Worm (Caenorhabditis elegans) whole organism, L3 larva: ENCODE measurements around the gene C18H7.4.

ENCODE experiments used
- R02D3.7 ChIP-seq: fragments of 150-350 bp; optimal IDR thresholded peaks from 2 replicates; lab custom pipeline; 2014; ENCODE audit warnings: missing biosample characterization, missing genetic modification characterization
- aly-2 ChIP-seq: fragments of 150-350 bp; optimal IDR thresholded peaks from 2 replicates; lab custom pipeline; 2014; ENCODE audit warnings: missing biosample characterization, missing genetic modification characterization
- ama-1 ChIP-seq: fragments of 150-350 bp; optimal IDR thresholded peaks from 2 replicates; lab custom pipeline; 2018
- ceh-16 ChIP-seq: sonication (generic microtip); optimal IDR thresholded peaks from 2 replicates; lab custom pipeline; 2017; ENCODE audit warnings: missing biosample characterization, missing genetic modification characterization
- ceh-28 ChIP-seq: fragments of 150-350 bp; optimal IDR thresholded peaks from 2 replicates; lab custom pipeline; 2014; ENCODE audit warnings: missing biosample characterization, missing genetic modification reagents, missing genetic modification characterization
- ceh-82 ChIP-seq: fragments of 150-350 bp; optimal IDR thresholded peaks from 2 replicates; lab custom pipeline; 2014; ENCODE audit warnings: missing biosample characterization, missing genetic modification characterization
- ceh-9 ChIP-seq: sonication (generic microtip); optimal IDR thresholded peaks from 2 replicates; lab custom pipeline; 2018; ENCODE audit warnings: missing biosample characterization, missing genetic modification characterization
- egl-27 ChIP-seq: sonication (generic microtip); optimal IDR thresholded peaks from 4 replicates; lab custom pipeline; 2017; ENCODE audit warnings: missing biosample characterization, missing genetic modification reagents, missing genetic modification characterization
- egl-5 ChIP-seq: fragments of 150-350 bp; optimal IDR thresholded peaks from 2 replicates; lab custom pipeline; 2017; ENCODE audit warnings: missing biosample characterization, missing genetic modification reagents, missing genetic modification characterization, inconsistent platforms
- elt-1 ChIP-seq: fragments of 150-350 bp; optimal IDR thresholded peaks from 2 replicates; lab custom pipeline; 2014; ENCODE audit warnings: missing biosample characterization, missing genetic modification characterization
- elt-2 ChIP-seq: sonication (generic microtip); optimal IDR thresholded peaks from 2 replicates; lab custom pipeline; 2016; ENCODE audit warnings: missing genetic modification reagents, mild to moderate bottlenecking, missing genetic modification characterization, missing compliant biosample characterization
- elt-3 ChIP-seq, 3 experiments: fragments of 150-350 bp in 1 of 3; sonication (generic microtip) in 2 of 3; optimal IDR thresholded peaks; 2 replicates in 2 of 3; 4 replicates in 1 of 3; lab custom pipeline; 2014 to 2017; ENCODE audit warnings: missing biosample characterization in 3 of 3, missing genetic modification characterization in 3 of 3
- eor-1 ChIP-seq, 2 experiments: fragments of 150-350 bp; optimal IDR thresholded peaks; 2 replicates each; lab custom pipeline; 2014 to 2018; ENCODE audit warnings: missing biosample characterization in 2 of 2, missing genetic modification characterization in 2 of 2
- fkh-2 ChIP-seq: fragments of 150-350 bp; optimal IDR thresholded peaks from 2 replicates; lab custom pipeline; 2014; ENCODE audit warnings: missing biosample characterization, missing genetic modification reagents, missing genetic modification characterization
- hmg-11 ChIP-seq: sonication (generic microtip); optimal IDR thresholded peaks from 2 replicates; lab custom pipeline; 2016; ENCODE audit warnings: missing genetic modification characterization, missing compliant biosample characterization
- lin-15B ChIP-seq: fragments of 150-350 bp; optimal IDR thresholded peaks from 2 replicates; lab custom pipeline; 2014; ENCODE audit warnings: missing biosample characterization, missing genetic modification characterization
- mml-1 ChIP-seq: fragments of 150-350 bp; sonication (generic microtip); optimal IDR thresholded peaks from 3 replicates; lab custom pipeline; 2014; ENCODE audit warnings: missing biosample characterization, missing genetic modification characterization
- nfya-1 ChIP-seq: sonication (generic microtip); optimal IDR thresholded peaks from 2 replicates; lab custom pipeline; 2017; ENCODE audit warnings: missing genetic modification characterization, mild to moderate bottlenecking, missing compliant biosample characterization, antibody characterized with exemption, moderate library complexity; ENCODE audit not compliant: insufficient read depth
- nhr-11 ChIP-seq: fragments of 150-350 bp; optimal IDR thresholded peaks from 2 replicates; lab custom pipeline; 2014; ENCODE audit warnings: missing biosample characterization, missing genetic modification characterization
- nhr-12 ChIP-seq: fragments of 150-350 bp; optimal IDR thresholded peaks from 2 replicates; lab custom pipeline; 2014; ENCODE audit warnings: missing biosample characterization, missing genetic modification characterization
- nhr-23 ChIP-seq: fragments of 150-350 bp; optimal IDR thresholded peaks from 2 replicates; lab custom pipeline; 2014; ENCODE audit warnings: missing biosample characterization, missing genetic modification reagents, missing genetic modification characterization
- nhr-25 ChIP-seq: sonication (generic microtip); optimal IDR thresholded peaks from 2 replicates; lab custom pipeline; 2017; ENCODE audit warnings: missing biosample characterization, missing genetic modification characterization
- nhr-28 ChIP-seq: fragments of 150-350 bp; optimal IDR thresholded peaks from 2 replicates; lab custom pipeline; 2014; ENCODE audit warnings: missing biosample characterization, missing genetic modification characterization
- nhr-43 ChIP-seq: sonication (generic microtip); optimal IDR thresholded peaks from 2 replicates; lab custom pipeline; 2016; ENCODE audit warnings: mild to moderate bottlenecking, missing genetic modification characterization, missing compliant biosample characterization; ENCODE audit not compliant: poor library complexity, severe bottlenecking
- nhr-76 ChIP-seq: fragments of 150-350 bp; sonication (generic microtip); optimal IDR thresholded peaks from 5 replicates; lab custom pipeline; 2014; ENCODE audit warnings: missing biosample characterization, missing genetic modification characterization
- nhr-77 ChIP-seq: fragments of 150-350 bp; optimal IDR thresholded peaks from 2 replicates; lab custom pipeline; 2014; ENCODE audit warnings: missing biosample characterization, missing genetic modification characterization
- skn-1 ChIP-seq: fragments of 150-350 bp; optimal IDR thresholded peaks from 2 replicates; lab custom pipeline; 2014; ENCODE audit warnings: missing biosample characterization, missing genetic modification characterization
- tbx-2 ChIP-seq: sonication (generic microtip); optimal IDR thresholded peaks from 2 replicates; lab custom pipeline; 2016; ENCODE audit warnings: mild to moderate bottlenecking, missing genetic modification characterization, missing compliant biosample characterization
- unc-39 ChIP-seq: sonication (generic microtip); optimal IDR thresholded peaks from 4 replicates; lab custom pipeline; 2017; ENCODE audit warnings: missing biosample characterization, missing genetic modification characterization
- unc-62 ChIP-seq: fragments of 150-350 bp; sonication (generic microtip); optimal IDR thresholded peaks from 4 replicates; lab custom pipeline; 2014; ENCODE audit warnings: missing biosample characterization, missing genetic modification reagents, missing genetic modification characterization
- zag-1 ChIP-seq: fragments of 150-350 bp; optimal IDR thresholded peaks from 2 replicates; lab custom pipeline; 2014; ENCODE audit warnings: missing biosample characterization, missing genetic modification characterization
- ztf-4 ChIP-seq: fragments of 150-350 bp; optimal IDR thresholded peaks from 2 replicates; lab custom pipeline; 2014; ENCODE audit warnings: missing biosample characterization, missing genetic modification characterization

Gene C18H7.4

ce11 chrIV:622989-623388, 29.9 kb downstream of the C18H7.4 start:
- TF ChIP-seq unc-62 (GFP tag; lab: Kevin White, UChicago), result no peak
- TF ChIP-seq elt-2, result no peak
- no peak for TF ChIP-seq fkh-2
- TF ChIP-seq nhr-23 (tag; lab: Kevin White, UChicago), result no peak
- TF ChIP-seq elt-3 (tag; optimal IDR thresholded peaks at IDR 0.05; lab: Kevin White, UChicago), result no peak
- no peak for TF ChIP-seq lin-15B (tag; lab: Kevin White, UChicago)
- TF ChIP-seq aly-2 (tag; lab: Kevin White, UChicago), result no peak
- TF ChIP-seq skn-1, result no peak
- no peak for TF ChIP-seq egl-5 (tag; lab: Kevin White, UChicago)
- no peak for TF ChIP-seq ceh-16
- no peak for TF ChIP-seq zag-1 (tag; lab: Kevin White, UChicago)
- TF ChIP-seq R02D3.7 (tag; lab: Kevin White, UChicago), result no peak
- TF ChIP-seq nhr-11, result no peak
- TF ChIP-seq ceh-28, result no peak
- no peak for TF ChIP-seq nhr-76

ce11 chrIV:623876-624275, 30.7 kb downstream of the C18H7.4 start:
- no peak for TF ChIP-seq hmg-11
- TF ChIP-seq unc-39 (tag; lab: Kevin White, UChicago), result no peak
- no peak for TF ChIP-seq ceh-16
- TF ChIP-seq elt-1 (tag; lab: Kevin White, UChicago), result no peak
- TF ChIP-seq ztf-4 (tag; lab: Kevin White, UChicago), result no peak
- no peak for TF ChIP-seq nhr-25 (tag; lab: Kevin White, UChicago)

ce11 chrIV:625947-626548, 32.9 kb downstream of the C18H7.4 start:
- no peak for TF ChIP-seq unc-62 (GFP tag; lab: Kevin White, UChicago)
- no peak for TF ChIP-seq nhr-43 (tag; lab: Kevin White, UChicago)
- no peak for TF ChIP-seq nhr-28
- no peak for TF ChIP-seq elt-2
- no peak for TF ChIP-seq mml-1 (tag; lab: Kevin White, UChicago)
- TF ChIP-seq zag-1 (tag; lab: Kevin White, UChicago), result no peak
- TF ChIP-seq tbx-2 (tag; lab: Kevin White, UChicago), result no peak
- TF ChIP-seq nfya-1, result no peak
- no peak for TF ChIP-seq fkh-2
- TF ChIP-seq ama-1 (lab: Kevin White, UChicago), result no peak
- no peak for TF ChIP-seq nhr-25 (tag; lab: Kevin White, UChicago)
- no peak for TF ChIP-seq ztf-4 (tag; lab: Kevin White, UChicago)
- no peak for TF ChIP-seq nhr-12 (tag; lab: Kevin White, UChicago)
- no peak for TF ChIP-seq eor-1 (tag; optimal IDR thresholded peaks at IDR 0.05; lab: Kevin White, UChicago)

ce11 chrIV:627237-627636, 34.1 kb downstream of the C18H7.4 start, which contains the start of gene nhr-76:
Gene nhr-76 (plus strand): TSS chrIV:627537.
- TF ChIP-seq ceh-9, result no peak
- TF ChIP-seq ceh-82 (tag; lab: Kevin White, UChicago), result no peak
- TF ChIP-seq zag-1 (tag; lab: Kevin White, UChicago), result no peak
- TF ChIP-seq nhr-77 (tag; lab: Kevin White, UChicago), result no peak
- no peak for TF ChIP-seq ama-1 (lab: Kevin White, UChicago)
- TF ChIP-seq R02D3.7 (tag; lab: Kevin White, UChicago), result no peak
- no peak for TF ChIP-seq unc-39 (tag; lab: Kevin White, UChicago)
- no peak for TF ChIP-seq nhr-43 (tag; lab: Kevin White, UChicago)
- TF ChIP-seq nhr-12 (tag; lab: Kevin White, UChicago), result no peak
- no peak for TF ChIP-seq elt-2
- TF ChIP-seq ceh-16, result no peak
- no peak for TF ChIP-seq nhr-23 (tag; lab: Kevin White, UChicago)
- TF ChIP-seq egl-5 (tag; lab: Kevin White, UChicago), result no peak

ce11 chrIV:630598-630997, 37.5 kb downstream of the C18H7.4 start:
- TF ChIP-seq ceh-9 (no peak), fkh-2 (no peak), nhr-12 (tag; lab: Kevin White, UChicago) (no peak), egl-27 (no peak), aly-2 (tag; lab: Kevin White, UChicago) (no peak)
